Worm (Caenorhabditis elegans) whole organism, early embryonic: Measurements from ENCODE around the gene F08G5.3.

Experiments
- hmbx-1 ChIP-seq: sonication (generic microtip); optimal IDR thresholded peaks from 2 replicates; lab custom pipeline; 2016; ENCODE audit warnings: mild to moderate bottlenecking, missing genetic modification characterization, missing compliant biosample characterization
- sea-1 ChIP-seq: fragments of 200-800 bp; sonication (Bioruptor generic); conservative IDR thresholded peaks from 2 replicates; pipeline ENCODE4 v1.3.6; 2022; ENCODE audit warnings: missing genetic modification characterization, missing compliant biosample characterization

F08G5.3 gene

DNA sequence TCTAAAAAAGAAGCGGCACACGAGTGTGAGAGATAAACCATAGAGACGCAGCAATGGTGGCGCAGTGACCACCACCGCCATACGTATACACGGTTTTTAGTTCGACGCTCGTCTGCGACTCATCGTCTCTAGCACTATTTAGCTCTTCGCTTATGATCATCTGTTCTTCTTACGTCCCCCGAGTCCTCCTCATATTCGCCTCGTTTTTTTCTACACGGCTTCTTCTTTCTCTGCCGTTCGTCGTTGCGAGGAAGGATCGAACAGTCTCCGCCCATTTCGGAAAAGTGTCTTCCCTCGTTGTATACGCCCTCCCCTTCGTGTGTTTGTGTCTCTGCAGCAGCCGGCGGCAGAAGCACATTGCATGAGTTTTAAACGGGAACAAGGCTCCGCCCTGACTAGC lies 52.4 kb downstream of the F08G5.3 start:
- 0 out of 2 replicates have a peak, but pooled peaks have one; percentile 14 for TF ChIP-seq sea-1 (GFP tag; lab: Robert Waterston, UW)
- no peak for TF ChIP-seq hmbx-1
